Fruit fly (Drosophila melanogaster) Kc167 (cell line): ENCODE results near the gene CG12121.

Experiments used
- Sin3A ChIP-seq: fragments of >200 bp; optimal IDR thresholded peaks from 2 replicates; lab custom pipeline; 2018; ENCODE audit warnings: missing external identifiers
- h ChIP-seq: fragments of >200 bp; optimal IDR thresholded peaks from 3 replicates; lab custom pipeline; 2018; ENCODE audit warnings: missing external identifiers
- insv ChIP-seq: fragments of >200 bp; optimal IDR thresholded peaks from 3 replicates; lab custom pipeline; 2018; ENCODE audit warnings: missing external identifiers
- ttk ChIP-seq: sonication (Bioruptor generic); optimal IDR thresholded peaks from 2 replicates; lab custom pipeline; 2017; ENCODE audit warnings: missing external identifiers

dm6 chrX:9272830-9273507, 40.8 kb upstream of the CG12121 start, which contains the start of the genes Cfp1 and Aladin:
- TF ChIP-seq ttk (lab: Kevin White, UChicago) (no peak), Sin3A (lab: Kevin White, UChicago) (no peak), h (lab: Kevin White, UChicago) (no peak), insv (lab: Kevin White, UChicago) (no peak)
